Worm (Caenorhabditis elegans) whole organism, dauer: ENCODE data around the gene ador-1.

ENCODE experiments used
- unc-62 ChIP-seq: sonication (generic microtip); optimal IDR thresholded peaks from 2 replicates; lab custom pipeline; 2017; ENCODE audit warnings: missing biosample characterization, missing genetic modification reagents, missing genetic modification characterization

ador-1 gene

ce11 chrII:12514620-12515019, 11.9 kb upstream of the ador-1 start, which contains the start of gene srh-69:
TSS of gene srh-69 (minus strand) at chrII:12514720.
- TF ChIP-seq unc-62 (GFP tag; lab: Kevin White, UChicago), result no peak

ce11 chrII:12511866-12512265, 9.2 kb upstream of the ador-1 start, which contains the start of gene srh-73:
TSS of gene srh-73 (plus strand) at chrII:12512166.
- TF ChIP-seq unc-62 (GFP tag; lab: Kevin White, UChicago), result no peak

ce11 chrII:12508650-12509049, 6.0 kb upstream of the ador-1 start, which contains the start of gene srh-67:
TSS of gene srh-67 (plus strand) at chrII:12508950.
- no peak for TF ChIP-seq unc-62 (GFP tag; lab: Kevin White, UChicago)

ce11 chrII:12507038-12507437, 4.4 kb upstream of the ador-1 start, which contains the start of gene srh-68:
TSS of gene srh-68 (plus strand) at chrII:12507338.
- no peak for TF ChIP-seq unc-62 (GFP tag; lab: Kevin White, UChicago)

- no peak for TF ChIP-seq unc-62 (GFP tag; lab: Kevin White, UChicago)
These were observed 3.8 kb upstream of the ador-1 start for ce11 chrII:12506511-12506910.

- no peak for TF ChIP-seq unc-62 (GFP tag; lab: Kevin White, UChicago)
These were observed 2.7 kb downstream of the ador-1 start for ce11 chrII:12499969-12500368.

- TF ChIP-seq unc-62 (GFP tag; lab: Kevin White, UChicago), result no peak
These were observed 5.7 kb downstream of the ador-1 start, which contains the start of gene T21B4.3 for ce11 chrII:12496981-12497380. TSS of gene T21B4.3 (minus strand) at chrII:12497081.

ce11 chrII:12494556-12495131, 8.0 kb downstream of the ador-1 start, which contains the start of gene col-85:
TSS of gene col-85 (minus strand) at chrII:12495095.
- TF ChIP-seq unc-62 (GFP tag; lab: Kevin White, UChicago), result no peak

ce11 chrII:12494067-12494477, 8.6 kb downstream of the ador-1 start:
- TF ChIP-seq unc-62 (GFP tag; lab: Kevin White, UChicago), result no peak

ce11 chrII:12491936-12492335, 10.7 kb downstream of the ador-1 start, which contains the start of gene srz-6:
TSS of gene srz-6 (plus strand) at chrII:12492236.
- no peak for TF ChIP-seq unc-62 (GFP tag; lab: Kevin White, UChicago)

ce11 chrII:12489903-12490302, 12.8 kb downstream of the ador-1 start, which contains the start of gene T21B4.15:
TSS of gene T21B4.15 (plus strand) at chrII:12490203.
- no peak for TF ChIP-seq unc-62 (GFP tag; lab: Kevin White, UChicago)

- TF ChIP-seq unc-62 (GFP tag; lab: Kevin White, UChicago), result no peak
These were observed 13.9 kb downstream of the ador-1 start for ce11 chrII:12488810-12489209.

ce11 chrII:12485060-12485459, 17.6 kb downstream of the ador-1 start, which contains the start of gene F15A4.10:
TSS of gene F15A4.10 (minus strand) at chrII:12485160.
- no peak for TF ChIP-seq unc-62 (GFP tag; lab: Kevin White, UChicago)

- no peak for TF ChIP-seq unc-62 (GFP tag; lab: Kevin White, UChicago)
These were observed 20.1 kb downstream of the ador-1 start, which contains the start of gene fbxb-102 for ce11 chrII:12482622-12483021. TSS of gene fbxb-102 (plus strand) at chrII:12482922.

ce11 chrII:12481645-12482044, 21.0 kb downstream of the ador-1 start:
- TF ChIP-seq unc-62 (GFP tag; lab: Kevin White, UChicago), result no peak

- TF ChIP-seq unc-62 (GFP tag; lab: Kevin White, UChicago), result no peak
These were observed 21.9 kb downstream of the ador-1 start, which contains the start of gene arrd-9 for ce11 chrII:12480811-12481210. TSS of gene arrd-9 (minus strand) at chrII:12480911.

ce11 chrII:12473406-12473805, 29.3 kb downstream of the ador-1 start, which contains the start of gene srg-17:
TSS of gene srg-17 (plus strand) at chrII:12473706.
- no peak for TF ChIP-seq unc-62 (GFP tag; lab: Kevin White, UChicago)
